Worm (Caenorhabditis elegans): Measurements from ENCODE around the gene tsp-18.

tsp-18 gene

DNA sequence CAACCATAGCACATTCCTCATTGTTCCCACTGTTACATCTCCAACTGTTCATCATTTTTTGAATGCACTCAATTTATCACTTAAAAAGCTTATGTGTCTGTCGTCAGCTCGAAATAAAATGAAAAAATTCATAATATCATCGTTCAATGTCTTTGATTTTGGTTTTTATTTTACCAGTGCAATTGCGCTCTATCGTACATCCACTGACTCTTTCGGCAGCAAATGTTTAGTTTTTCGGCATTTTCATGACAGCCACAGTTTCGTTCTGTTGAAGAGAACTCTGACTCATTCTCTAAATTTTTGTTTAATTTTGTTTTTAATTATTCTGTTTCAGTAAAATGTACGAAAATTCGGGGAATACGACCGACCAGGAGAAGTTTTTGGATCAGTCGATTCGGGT is 3.1 kb downstream of the tsp-18 start, which contains the start of gene vps-35 (continued):
- no peak for TF ChIP-seq ztf-11 (tag; optimal IDR thresholded peaks at IDR 0.05)
- no peak for TF ChIP-seq madf-9 (GFP tag; conservative IDR thresholded peaks at IDR 0.05)
- TF ChIP-seq egl-27 (tag; optimal IDR thresholded peaks at IDR 0.05) = no peak
- no peak for TF ChIP-seq lir-3 (tag; optimal IDR thresholded peaks at IDR 0.05)
- TF ChIP-seq unc-39 (tag; optimal IDR thresholded peaks at IDR 0.05) = no peak
- TF ChIP-seq lsy-2 (tag; optimal IDR thresholded peaks at IDR 0.05) = peak in 1 of 2 experiments; percentile 52
- no peak for TF ChIP-seq nhr-41 (GFP tag; IDR thresholded peaks at IDR 0.05)
- TF ChIP-seq hlh-11 (tag; optimal IDR thresholded peaks at IDR 0.05) = peak; percentile 10
- no peak for TF ChIP-seq tag-97 (GFP tag; IDR thresholded peaks at IDR 0.05)
- TF ChIP-seq fkh-10 (GFP tag; optimal IDR thresholded peaks at IDR 0.05) = no peak
- TF ChIP-seq duxl-1 (tag; optimal IDR thresholded peaks at IDR 0.05; ENCODE audit: poor library complexity) = no peak
- no peak for TF ChIP-seq Y48G9A.11 (GFP tag; IDR thresholded peaks at IDR 0.05)
- TF ChIP-seq ces-1 (GFP tag; optimal IDR thresholded peaks at IDR 0.05) = no peak
- no peak for TF ChIP-seq nhr-11 (tag; optimal IDR thresholded peaks at IDR 0.05)
- no peak for TF ChIP-seq D1046.2 (GFP tag; IDR thresholded peaks at IDR 0.05)
- TF ChIP-seq fos-1 (tag; optimal IDR thresholded peaks at IDR 0.05) = no peak
- no peak for TF ChIP-seq jun-1 (tag; optimal IDR thresholded peaks at IDR 0.05)
- no peak for TF ChIP-seq ceh-32 (tag; optimal IDR thresholded peaks at IDR 0.05; ENCODE audit: poor library complexity)
- TF ChIP-seq gei-8 (GFP tag; optimal IDR thresholded peaks at IDR 0.05) = no peak
- TF ChIP-seq nhr-10 (tag; optimal IDR thresholded peaks at IDR 0.05) = no peak
- peak; percentile 19 for TF ChIP-seq dpl-1 (GFP tag; optimal IDR thresholded peaks at IDR 0.05)
- TF ChIP-seq mxl-3 (GFP tag; optimal IDR thresholded peaks at IDR 0.05) = no peak
- TF ChIP-seq T26A8.4 (GFP tag; IDR thresholded peaks at IDR 0.05) = no peak
- TF ChIP-seq zip-2 (tag; optimal IDR thresholded peaks at IDR 0.05) = no peak
- no peak for TF ChIP-seq F49E8.2 (tag; optimal IDR thresholded peaks at IDR 0.05; ENCODE audit: borderline replicate concordance)
- TF ChIP-seq nhr-76 (tag; optimal IDR thresholded peaks at IDR 0.05) = no peak
- TF ChIP-seq ztf-7 (tag; optimal IDR thresholded peaks at IDR 0.05) = no peak
- no peak for TF ChIP-seq nhr-42 (GFP tag; IDR thresholded peaks at IDR 0.05)
- TF ChIP-seq snpc-1.2 (GFP tag; IDR thresholded peaks at IDR 0.05) = no peak
- no peak for TF ChIP-seq lin-29 (GFP tag; IDR thresholded peaks at IDR 0.05)
- no peak for TF ChIP-seq lin-15B (tag; optimal IDR thresholded peaks at IDR 0.05)
- no peak for TF ChIP-seq F26F4.8 (GFP tag; conservative IDR thresholded peaks at IDR 0.05)
- peak; percentile 45 for TF ChIP-seq mep-1 (tag; optimal IDR thresholded peaks at IDR 0.05)
- TF ChIP-seq Y105C5A.15 (GFP tag; IDR thresholded peaks at IDR 0.05) = no peak
- peak; percentile 13; the same call in 1 of the 2 replicates for TF ChIP-seq dmd-6 (GFP tag; IDR thresholded peaks at IDR 0.05)
- no peak for TF ChIP-seq attf-4 (tag; optimal IDR thresholded peaks at IDR 0.05)
- TF ChIP-seq nhr-237 (tag; optimal IDR thresholded peaks at IDR 0.05) = no peak
- no peak for TF ChIP-seq dmd-8 (GFP tag; IDR thresholded peaks at IDR 0.05)
- TF ChIP-seq dve-1 (tag; optimal IDR thresholded peaks at IDR 0.05; ENCODE audit: insufficient read depth) = peak; percentile 30
- TF ChIP-seq aha-1 (tag) = no peak
- peak; percentile 44 for TF ChIP-seq hlh-30 (tag; optimal IDR thresholded peaks at IDR 0.05; ENCODE audit: insufficient read depth)
- no peak for TF ChIP-seq egl-43 (GFP tag; IDR thresholded peaks at IDR 0.05)
- TF ChIP-seq ceh-28 (tag; optimal IDR thresholded peaks at IDR 0.05) = no peak
- TF ChIP-seq nhr-6 (tag; optimal IDR thresholded peaks at IDR 0.05) = peak; percentile 56
- peak; percentile 90 for TF ChIP-seq lin-38 (GFP tag; IDR thresholded peaks at IDR 0.05)
- 0 out of 2 replicates have a peak, but pooled peaks have one; percentile 35 for TF ChIP-seq hmg-1.1 (GFP tag; IDR thresholded peaks at IDR 0.05)
- no peak for TF ChIP-seq daf-12 (tag; optimal IDR thresholded peaks at IDR 0.05)
- no peak for TF ChIP-seq daf-16 (GFP tag; optimal IDR thresholded peaks at IDR 0.05)
- TF ChIP-seq daf-16 (tag; optimal IDR thresholded peaks at IDR 0.05) = no peak
- peak in 1 of 2 experiments; percentile 52 for TF ChIP-seq unc-62 (GFP tag; optimal IDR thresholded peaks at IDR 0.05 in 1 of 2)
- TF ChIP-seq unc-62 (tag; optimal IDR thresholded peaks at IDR 0.05) = no peak
- no peak for TF ChIP-seq arid-1 (GFP tag; conservative IDR thresholded peaks at IDR 0.05)
- TF ChIP-seq mes-2 (tag; optimal IDR thresholded peaks at IDR 0.05; ENCODE audit: poor library complexity, severe bottlenecking) = peak; percentile 46
